Fruit fly (Drosophila melanogaster) whole organism, embryonic: ENCODE data around the gene CG31639.

ENCODE experiments used
- Asciz ChIP-seq: fragments of 200-800 bp; sonication (Bioruptor generic); optimal IDR thresholded peaks from 2 replicates; lab custom pipeline; 2017; ENCODE audit warnings: missing biosample characterization, mild to moderate bottlenecking, missing genetic modification characterization, missing genetic modification reagents
- B-H1 ChIP-seq: fragments of 200-800 bp; sonication (Bioruptor generic); IDR thresholded peaks from 3 replicates; pipeline ENCODE4 v1.3.6; 2022; ENCODE audit warnings: missing biosample characterization, missing genetic modification characterization
- CG10209 ChIP-seq: fragments of 200-800 bp; sonication (Bioruptor generic); optimal IDR thresholded peaks from 3 replicates; lab custom pipeline; 2017; ENCODE audit warnings: missing biosample characterization, mild to moderate bottlenecking, missing genetic modification characterization, missing genetic modification reagents
- CG10267 ChIP-seq: fragments of 200-800 bp; sonication (Bioruptor generic); optimal IDR thresholded peaks from 2 replicates; lab custom pipeline; 2018; ENCODE audit warnings: missing biosample characterization, mild to moderate bottlenecking, missing genetic modification characterization, moderate library complexity
- CG10565 ChIP-seq: fragments of 200-800 bp; sonication (Bioruptor generic); optimal IDR thresholded peaks from 3 replicates; lab custom pipeline; 2016; ENCODE audit warnings: missing biosample characterization, mild to moderate bottlenecking, missing genetic modification characterization
- CG12942 ChIP-seq: fragments of 200-800 bp; sonication (Bioruptor generic); optimal IDR thresholded peaks from 3 replicates; lab custom pipeline; 2016; ENCODE audit warnings: missing biosample characterization, missing genetic modification characterization
- CG13624 ChIP-seq: fragments of 200-800 bp; sonication (Bioruptor generic); optimal IDR thresholded peaks from 2 replicates; lab custom pipeline; 2016; ENCODE audit warnings: missing biosample characterization, missing genetic modification characterization
- CG15696 ChIP-seq: fragments of 200-800 bp; sonication (Bioruptor generic); optimal IDR thresholded peaks from 2 replicates; lab custom pipeline; 2019; ENCODE audit warnings: missing biosample characterization, mild to moderate bottlenecking, missing genetic modification characterization, moderate library complexity
- CG17186 ChIP-seq: fragments of 200-800 bp; sonication (Bioruptor generic); optimal IDR thresholded peaks from 3 replicates; lab custom pipeline; 2017; ENCODE audit warnings: missing biosample characterization, missing genetic modification reagents, missing genetic modification characterization
- CG2120 ChIP-seq: fragments of 200-800 bp; sonication (Bioruptor generic); optimal IDR thresholded peaks from 3 replicates; lab custom pipeline; 2016; ENCODE audit warnings: missing biosample characterization, missing genetic modification characterization
- CG30403 ChIP-seq: fragments of 200-800 bp; sonication (Bioruptor generic); optimal IDR thresholded peaks from 3 replicates; lab custom pipeline; 2016; ENCODE audit warnings: missing biosample characterization, missing genetic modification characterization
- CG31224 ChIP-seq: fragments of 200-800 bp; sonication (Bioruptor generic); IDR thresholded peaks from 2 replicates; pipeline ENCODE4 v1.3.6; 2022; ENCODE audit warnings: missing biosample characterization, missing genetic modification characterization
- CG3726 ChIP-seq: fragments of 200-800 bp; sonication (Bioruptor generic); IDR thresholded peaks from 3 replicates; pipeline ENCODE4, ENCODE4 v1.3.6; 2022; ENCODE audit warnings: missing biosample characterization, missing genetic modification characterization
- CG4820 ChIP-seq: fragments of 200-800 bp; sonication (Bioruptor generic); optimal IDR thresholded peaks from 3 replicates; lab custom pipeline; 2016; ENCODE audit warnings: missing biosample characterization, missing genetic modification characterization
- CG7987 ChIP-seq: fragments of 200-800 bp; sonication (Bioruptor generic); optimal IDR thresholded peaks from 2 replicates; lab custom pipeline; 2018; ENCODE audit warnings: missing biosample characterization, mild to moderate bottlenecking, missing genetic modification characterization, moderate library complexity
- CG8290 ChIP-seq, 3 experiments: fragments of 200-800 bp; sonication (Bioruptor generic); optimal IDR thresholded peaks; 2 replicates each; lab custom pipeline; 2016 to 2019; ENCODE audit warnings: missing biosample characterization in 3 of 3, missing genetic modification characterization in 3 of 3, mild to moderate bottlenecking in 2 of 3, moderate library complexity in 1 of 3
- CG8388 ChIP-seq: fragments of 200-800 bp; sonication (Bioruptor generic); optimal IDR thresholded peaks from 2 replicates; lab custom pipeline; 2019; ENCODE audit warnings: missing biosample characterization, mild to moderate bottlenecking, missing genetic modification characterization, moderate library complexity
- CG9215 ChIP-seq: fragments of 200-800 bp; sonication (Bioruptor generic); IDR thresholded peaks from 2 replicates; pipeline ENCODE4 v1.3.6; 2022; ENCODE audit warnings: missing biosample characterization, missing genetic modification characterization
- CTCF ChIP-seq: fragments of 200-800 bp; sonication (Bioruptor generic); optimal IDR thresholded peaks from 2 replicates; lab custom pipeline; 2017; ENCODE audit warnings: missing biosample characterization, mild to moderate bottlenecking, missing genetic modification characterization, moderate library complexity
- Dbx ChIP-seq: fragments of 200-800 bp; sonication (Bioruptor generic); IDR thresholded peaks from 3 replicates; pipeline ENCODE4 v1.3.6; 2022; ENCODE audit warnings: missing biosample characterization, missing genetic modification characterization
- Dref ChIP-seq: fragments of 200-800 bp; sonication (Bioruptor generic); IDR thresholded peaks from 2 replicates; pipeline ENCODE4 v1.3.6; 2022; ENCODE audit warnings: missing biosample characterization, missing genetic modification characterization
- E2f1 ChIP-seq: fragments of 200-800 bp; sonication (Bioruptor generic); IDR thresholded peaks from 2 replicates; pipeline ENCODE4 v1.3.6; 2022; ENCODE audit warnings: missing biosample characterization, missing genetic modification characterization
- Gug ChIP-seq: fragments of 200-800 bp; sonication (Bioruptor generic); IDR thresholded peaks from 4 replicates; pipeline ENCODE4 v1.3.6; 2022; ENCODE audit warnings: missing biosample characterization, missing genetic modification characterization
- H15 ChIP-seq: fragments of 200-800 bp; sonication (Bioruptor generic); IDR thresholded peaks from 3 replicates; pipeline ENCODE4 v1.3.6; 2022; ENCODE audit warnings: missing biosample characterization, missing genetic modification characterization
- HHEX ChIP-seq: fragments of 200-800 bp; sonication (Bioruptor generic); optimal IDR thresholded peaks from 3 replicates; lab custom pipeline; 2017; ENCODE audit warnings: missing biosample characterization, mild to moderate bottlenecking, missing genetic modification characterization, missing genetic modification reagents
- NfI ChIP-seq: fragments of 200-800 bp; sonication (Bioruptor generic); optimal IDR thresholded peaks from 3 replicates; lab custom pipeline; 2018; ENCODE audit warnings: missing biosample characterization, mild to moderate bottlenecking, missing genetic modification characterization, moderate library complexity
- Rx ChIP-seq: fragments of 200-800 bp; sonication (Bioruptor generic); IDR thresholded peaks from 2 replicates; pipeline ENCODE4 v1.3.6; 2022; ENCODE audit warnings: missing biosample characterization, missing genetic modification characterization
- Six4 ChIP-seq: fragments of 200-800 bp; sonication (Bioruptor generic); optimal IDR thresholded peaks from 2 replicates; lab custom pipeline; 2016; ENCODE audit warnings: missing biosample characterization, missing genetic modification characterization
- Tbp ChIP-seq: fragments of >200 bp; optimal IDR thresholded peaks from 2 replicates; lab custom pipeline; 2018; ENCODE audit warnings: missing biosample characterization, missing genetic modification characterization
- amos ChIP-seq: fragments of 200-800 bp; sonication (Bioruptor generic); IDR thresholded peaks from 2 replicates; pipeline ENCODE4 v1.3.6; 2022; ENCODE audit warnings: missing biosample characterization, missing genetic modification characterization; ENCODE audit not compliant: partially characterized antibody
- ase ChIP-seq: fragments of 200-800 bp; sonication (Bioruptor generic); IDR thresholded peaks from 3 replicates; pipeline ENCODE4 v1.3.6; 2022; ENCODE audit warnings: missing biosample characterization, missing genetic modification characterization
- az2 ChIP-seq: fragments of 200-800 bp; sonication (Bioruptor generic); optimal IDR thresholded peaks from 3 replicates; lab custom pipeline; 2016; ENCODE audit warnings: missing biosample characterization, missing genetic modification characterization
- br ChIP-seq: fragments of >200 bp; optimal IDR thresholded peaks from 2 replicates; lab custom pipeline; 2017
- bsh ChIP-seq, 2 experiments: fragments of 200-800 bp; sonication (Bioruptor generic); optimal IDR thresholded peaks; 2 replicates each; lab custom pipeline; 2017 to 2018; ENCODE audit warnings: mild to moderate bottlenecking in 2 of 2, missing biosample characterization in 2 of 2, missing genetic modification characterization in 2 of 2, moderate library complexity in 1 of 2
- cg ChIP-seq: fragments of 200-800 bp; sonication (Bioruptor generic); optimal IDR thresholded peaks from 3 replicates; lab custom pipeline; 2019; ENCODE audit warnings: missing biosample characterization, mild to moderate bottlenecking, missing genetic modification characterization, moderate library complexity
- chn ChIP-seq: fragments of 200-800 bp; sonication (Bioruptor generic); optimal IDR thresholded peaks from 2 replicates; lab custom pipeline; 2016; ENCODE audit warnings: missing biosample characterization, missing genetic modification characterization
- disco-r ChIP-seq: fragments of 200-800 bp; sonication (Bioruptor generic); optimal IDR thresholded peaks from 2 replicates; lab custom pipeline; 2016; ENCODE audit warnings: missing biosample characterization, missing genetic modification characterization
- gce ChIP-seq: fragments of 200-800 bp; sonication (Bioruptor generic); IDR thresholded peaks from 3 replicates; pipeline ENCODE4 v1.3.6; 2022; ENCODE audit warnings: missing biosample characterization, missing genetic modification characterization
- gsb ChIP-seq: fragments of 200-800 bp; sonication (Bioruptor generic); IDR thresholded peaks from 2 replicates; pipeline ENCODE4 v1.3.6; 2022; ENCODE audit warnings: missing biosample characterization, missing genetic modification characterization
- nmo ChIP-seq: fragments of 200-800 bp; sonication (Bioruptor generic); optimal IDR thresholded peaks from 2 replicates; lab custom pipeline; 2018; ENCODE audit warnings: missing biosample characterization, mild to moderate bottlenecking, missing genetic modification characterization, moderate library complexity
- nom ChIP-seq: fragments of 200-800 bp; sonication (Bioruptor generic); optimal IDR thresholded peaks from 2 replicates; lab custom pipeline; 2017; ENCODE audit warnings: missing biosample characterization, missing genetic modification characterization, mild to moderate bottlenecking, moderate library complexity, missing genetic modification reagents
- pan ChIP-seq, 4 experiments: fragments of >200 bp in 3 of 4; fragments of 200-800 bp in 1 of 4; sonication (Bioruptor generic) in 1 of 4; optimal IDR thresholded peaks in 3 of 4; IDR thresholded peaks in 1 of 4; 2 replicates each; pipeline versions ENCODE4 v1.3.6 to Lab custom; 2017 to 2022; ENCODE audit warnings: missing biosample characterization in 2 of 4, missing genetic modification characterization in 2 of 4, mixed read lengths in 1 of 4
- pfk ChIP-seq: fragments of 200-800 bp; sonication (Bioruptor generic); optimal IDR thresholded peaks from 2 replicates; lab custom pipeline; 2018; ENCODE audit warnings: missing biosample characterization, mild to moderate bottlenecking, missing genetic modification characterization, moderate library complexity
- pros ChIP-seq: fragments of 200-800 bp; sonication (Bioruptor generic); optimal IDR thresholded peaks from 3 replicates; lab custom pipeline; 2019; ENCODE audit warnings: missing biosample characterization, mild to moderate bottlenecking, missing genetic modification characterization, moderate library complexity
- sima ChIP-seq: fragments of 200-800 bp; sonication (Bioruptor generic); optimal IDR thresholded peaks from 2 replicates; lab custom pipeline; 2016; ENCODE audit warnings: missing biosample characterization, missing genetic modification characterization
- slp2 ChIP-seq: fragments of 200-800 bp; sonication (Bioruptor generic); optimal IDR thresholded peaks from 2 replicates; lab custom pipeline; 2016; ENCODE audit warnings: missing biosample characterization, missing genetic modification characterization
- ttk ChIP-seq: fragments of 200-800 bp; sonication (Bioruptor generic); IDR thresholded peaks from 2 replicates; pipeline ENCODE4 v2.1.2; 2022; ENCODE audit warnings: missing biosample characterization, missing genetic modification characterization
- unpg ChIP-seq: fragments of 200-800 bp; sonication (Bioruptor generic); optimal IDR thresholded peaks from 3 replicates; lab custom pipeline; 2018; ENCODE audit warnings: missing biosample characterization, mild to moderate bottlenecking, missing genetic modification characterization, moderate library complexity
- wdn ChIP-seq: fragments of 200-800 bp; sonication (Bioruptor generic); IDR thresholded peaks from 2 replicates; pipeline ENCODE4 v1.3.6; 2022; ENCODE audit warnings: missing biosample characterization, missing genetic modification characterization
- wek ChIP-seq: fragments of 200-800 bp; sonication (Bioruptor generic); optimal IDR thresholded peaks from 3 replicates; lab custom pipeline; 2018; ENCODE audit warnings: missing biosample characterization, mild to moderate bottlenecking, missing genetic modification characterization, moderate library complexity
- zfh2 ChIP-seq: fragments of 200-800 bp; sonication (Bioruptor generic); optimal IDR thresholded peaks from 2 replicates; lab custom pipeline; 2016; ENCODE audit warnings: missing biosample characterization, missing genetic modification characterization

The CG31639 gene

dm6 chr2L:6124815-6125214 lies 30.1 kb downstream of the CG31639 start, which contains the start of gene Arpc4 (continued):
- no peak for TF ChIP-seq unpg (GFP tag; lab: Kevin White, UChicago)
- TF ChIP-seq az2 (GFP tag; lab: Kevin White, UChicago): peak; percentile 67
- peak; percentile 60 for TF ChIP-seq ttk
- 0 out of 3 replicates have a peak, but pooled peaks have one; percentile 16 for TF ChIP-seq H15 (GFP tag; lab: Robert Waterston, UW)
- no peak for TF ChIP-seq Tbp (GFP tag; lab: Kevin White, UChicago)
- TF ChIP-seq CG9215 (GFP tag; lab: Robert Waterston, UW): peak; percentile 40; the same call in 1 of the 2 replicates
- TF ChIP-seq nom (GFP tag; lab: Kevin White, UChicago): no peak
- TF ChIP-seq CG17186 (GFP tag; lab: Kevin White, UChicago): peak; percentile 34
- no peak for TF ChIP-seq CG3726
- no peak for TF ChIP-seq HHEX (GFP tag; lab: Kevin White, UChicago)
- peak; percentile 23 for TF ChIP-seq chn (GFP tag; lab: Kevin White, UChicago)
- TF ChIP-seq br (lab: Kevin White, UChicago): no peak
- peak; percentile 22 for TF ChIP-seq CG4820 (GFP tag; lab: Kevin White, UChicago)
- peak; percentile 80 for TF ChIP-seq CG2120
- TF ChIP-seq wek (GFP tag; lab: Kevin White, UChicago): no peak
- TF ChIP-seq Asciz (GFP tag; lab: Kevin White, UChicago): peak; percentile 35
- TF ChIP-seq Dref: 0 out of 2 replicates have a peak, but pooled peaks have one; percentile 19
- peak; percentile 70 for TF ChIP-seq CG30403
- 0 out of 2 replicates have a peak, but pooled peaks have one; percentile 30 for TF ChIP-seq Rx (GFP tag; lab: Robert Waterston, UW)
- no peak for TF ChIP-seq CG7987 (GFP tag; lab: Kevin White, UChicago)
- TF ChIP-seq pfk (GFP tag; lab: Kevin White, UChicago): peak; percentile 93
- TF ChIP-seq bsh (GFP tag; optimal IDR thresholded peaks at IDR 0.05; lab: Kevin White, UChicago): peak in 1 of 2 experiments; percentile 55
- TF ChIP-seq ase: peak; percentile 46; the same call in 1 of the 3 replicates
- TF ChIP-seq gsb: no peak
- TF ChIP-seq B-H1: no peak; the same call in 2 of the 3 replicates
- TF ChIP-seq CG31224: no peak
- TF ChIP-seq CG10565 (GFP tag; lab: Kevin White, UChicago): no peak
- TF ChIP-seq CG10209 (GFP tag; lab: Kevin White, UChicago): peak; percentile 48
- peak; percentile 37 for TF ChIP-seq CG12942 (GFP tag; lab: Kevin White, UChicago)
- TF ChIP-seq nmo: peak; percentile 66
- TF ChIP-seq pan (optimal IDR thresholded peaks at IDR 0.05; lab: Kevin White, UChicago): no peak
- TF ChIP-seq pan (GFP tag; optimal IDR thresholded peaks at IDR 0.05 in 1 of 2, IDR thresholded peaks at IDR 0.05 in 1 of 2): no peak
- TF ChIP-seq amos (GFP tag; lab: Robert Waterston, UW): no peak
- peak; percentile 33 for TF ChIP-seq CG8388 (GFP tag; lab: Kevin White, UChicago)
- peak; percentile 61 for TF ChIP-seq zfh2
- no peak for TF ChIP-seq sima (GFP tag; lab: Kevin White, UChicago)
- TF ChIP-seq CG10267 (tag; lab: Kevin White, UChicago): peak; percentile 63
- TF ChIP-seq Six4 (GFP tag; lab: Kevin White, UChicago): peak; percentile 39
- no peak for TF ChIP-seq Gug (GFP tag; lab: Robert Waterston, UW)
- TF ChIP-seq gce (GFP tag; lab: Robert Waterston, UW): peak; percentile 34; the same call in 1 of the 3 replicates
- TF ChIP-seq CG15696 (tag; lab: Kevin White, UChicago): peak; percentile 22
- peak; percentile 21 for TF ChIP-seq CG8290 (GFP tag; optimal IDR thresholded peaks at IDR 0.05; lab: Kevin White, UChicago)
- no peak for TF ChIP-seq CG8290 (tag; optimal IDR thresholded peaks at IDR 0.05; lab: Kevin White, UChicago)
- TF ChIP-seq wdn (GFP tag; lab: Robert Waterston, UW): peak; percentile 49; the same call in 1 of the 2 replicates
- TF ChIP-seq slp2 (GFP tag; lab: Kevin White, UChicago): no peak
- TF ChIP-seq disco-r (GFP tag; lab: Kevin White, UChicago): no peak
- peak; percentile 58 for TF ChIP-seq CTCF (GFP tag; lab: Kevin White, UChicago)
- TF ChIP-seq E2f1 (GFP tag; lab: Robert Waterston, UW): peak; percentile 60; the same call in 1 of the 2 replicates
- no peak for TF ChIP-seq cg
- TF ChIP-seq Dbx: peak; percentile 77
- no peak for TF ChIP-seq pros (GFP tag; lab: Kevin White, UChicago)
- no peak for TF ChIP-seq NfI (GFP tag; lab: Kevin White, UChicago)
- peak; percentile 54 for TF ChIP-seq CG13624 (GFP tag; lab: Kevin White, UChicago)
